Worm (Caenorhabditis elegans): ENCODE results near the gene pitr-1.

DNA sequence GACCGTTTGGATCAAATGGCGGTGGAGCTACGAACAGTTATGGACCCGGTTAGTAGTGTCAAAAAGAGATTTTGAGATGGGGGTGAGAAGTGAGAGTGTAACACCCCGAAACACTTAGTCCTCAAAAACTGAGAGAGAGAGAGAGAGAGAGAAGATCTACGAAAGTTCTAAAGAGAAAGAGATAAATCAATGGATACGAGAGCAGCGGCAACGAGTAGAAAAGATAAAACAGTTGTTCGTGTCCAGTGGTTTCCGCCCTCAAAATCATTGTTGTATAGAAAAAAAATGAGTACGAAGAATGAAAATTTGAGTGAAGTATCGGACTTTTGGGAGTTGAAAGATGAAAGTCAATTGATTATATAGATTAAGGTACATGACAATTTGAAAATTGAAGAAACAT lies 35.1 kb downstream of the pitr-1 start:
- TF ChIP-seq W03F9.2 (tag; optimal IDR thresholded peaks at IDR 0.05) (no peak), him-1 (tag; optimal IDR thresholded peaks at IDR 0.05) (no peak), dao-5 (tag; optimal IDR thresholded peaks at IDR 0.05) (no peak)

All from whole organism, L4/young adult.